Worm (Caenorhabditis elegans) whole organism, late embryonic: Measurements from ENCODE around the gene Y45G5AM.7.

Experiments used
- ahr-1 ChIP-seq: sonication (generic microtip); optimal IDR thresholded peaks from 2 replicates; lab custom pipeline; 2016; ENCODE audit warnings: missing genetic modification characterization, missing compliant biosample characterization
- ama-1 ChIP-seq: fragments of 150-350 bp; optimal IDR thresholded peaks from 2 replicates; lab custom pipeline; 2014
- ceh-19 ChIP-seq: fragments of 200-800 bp; sonication (Bioruptor generic); optimal IDR thresholded peaks from 2 replicates; lab custom pipeline; 2018; ENCODE audit warnings: mild to moderate bottlenecking, missing genetic modification characterization, missing compliant biosample characterization
- ceh-30 ChIP-seq: fragments of 150-350 bp; optimal IDR thresholded peaks from 2 replicates; lab custom pipeline; 2014; ENCODE audit warnings: missing biosample characterization, missing genetic modification characterization
- ceh-34 ChIP-seq: sonication (generic microtip); optimal IDR thresholded peaks from 2 replicates; lab custom pipeline; 2016; ENCODE audit warnings: mild to moderate bottlenecking, missing genetic modification characterization, missing compliant biosample characterization
- ceh-48 ChIP-seq: sonication (generic microtip); optimal IDR thresholded peaks from 2 replicates; lab custom pipeline; 2016; ENCODE audit warnings: missing genetic modification characterization, inconsistent platforms, missing compliant biosample characterization
- ceh-9 ChIP-seq: sonication (generic microtip); optimal IDR thresholded peaks from 2 replicates; lab custom pipeline; 2016; ENCODE audit warnings: mild to moderate bottlenecking, missing genetic modification characterization, inconsistent platforms, missing compliant biosample characterization
- dmd-4 ChIP-seq: sonication (generic microtip); optimal IDR thresholded peaks from 2 replicates; lab custom pipeline; 2016; ENCODE audit warnings: borderline replicate concordance, missing genetic modification characterization, missing compliant biosample characterization
- ets-4 ChIP-seq: sonication (generic microtip); optimal IDR thresholded peaks from 2 replicates; lab custom pipeline; 2016; ENCODE audit warnings: missing genetic modification characterization, missing compliant biosample characterization
- fkh-6 ChIP-seq: sonication (generic microtip); optimal IDR thresholded peaks from 2 replicates; lab custom pipeline; 2016; ENCODE audit warnings: missing genetic modification characterization, missing compliant biosample characterization
- pha-4 ChIP-seq: fragments of 150-350 bp; optimal IDR thresholded peaks from 2 replicates; lab custom pipeline; 2018; ENCODE audit warnings: missing biosample characterization, missing genetic modification reagents, missing genetic modification characterization
- ref-2 ChIP-seq: sonication (generic microtip); optimal IDR thresholded peaks from 2 replicates; lab custom pipeline; 2016; ENCODE audit warnings: missing genetic modification characterization, missing compliant biosample characterization
- sox-4 ChIP-seq: sonication (generic microtip); optimal IDR thresholded peaks from 2 replicates; lab custom pipeline; 2017; ENCODE audit warnings: mild to moderate bottlenecking, missing genetic modification characterization, inconsistent platforms, missing compliant biosample characterization
- syd-9 ChIP-seq: sonication (generic microtip); optimal IDR thresholded peaks from 2 replicates; lab custom pipeline; 2016; ENCODE audit warnings: mild to moderate bottlenecking, missing genetic modification characterization, moderate library complexity, missing compliant biosample characterization

DNA sequence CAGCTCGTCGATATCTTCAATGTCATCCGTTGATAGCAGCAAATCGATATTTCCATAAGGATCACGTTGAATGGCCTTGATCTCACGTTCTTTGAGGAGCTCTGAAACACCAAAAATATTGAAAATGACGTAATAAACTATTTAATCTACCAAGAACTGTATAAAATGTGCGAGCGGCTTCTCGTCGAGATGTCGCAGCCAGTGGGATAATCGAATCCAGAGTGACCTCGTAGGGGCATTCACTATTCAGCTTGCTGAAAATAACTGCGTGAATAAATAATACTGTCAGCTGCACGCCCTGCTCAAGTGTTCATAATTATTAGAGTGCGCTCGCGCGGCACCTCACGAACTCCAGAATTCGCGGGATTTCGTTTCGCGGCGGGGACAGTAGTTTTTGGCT is at the start of gene Y45G5AM.7:
- TF ChIP-seq pha-4 (tag; lab: Kevin White, UChicago) (no peak), sox-4 (tag; lab: Kevin White, UChicago) (no peak), syd-9 (tag; lab: Kevin White, UChicago) (no peak), ref-2 (tag; lab: Kevin White, UChicago) (no peak), ahr-1 (tag; lab: Kevin White, UChicago) (no peak), ceh-30 (no peak), ets-4 (tag; lab: Kevin White, UChicago) (no peak), fkh-6 (tag; lab: Kevin White, UChicago) (no peak), ceh-34 (no peak), ceh-9 (tag; lab: Kevin White, UChicago) (no peak), ama-1 (lab: Kevin White, UChicago) (no peak), ceh-48 (tag; lab: Kevin White, UChicago) (no peak), dmd-4 (tag; lab: Kevin White, UChicago) (no peak), ceh-19 (GFP tag; lab: Kevin White, UChicago) (no peak)
